Fruit fly (Drosophila melanogaster): Measurements from ENCODE around the gene croc.
A peak's percentile ranks its signal among the peaks of the same experiment; 100 is the strongest.

croc gene

DNA sequence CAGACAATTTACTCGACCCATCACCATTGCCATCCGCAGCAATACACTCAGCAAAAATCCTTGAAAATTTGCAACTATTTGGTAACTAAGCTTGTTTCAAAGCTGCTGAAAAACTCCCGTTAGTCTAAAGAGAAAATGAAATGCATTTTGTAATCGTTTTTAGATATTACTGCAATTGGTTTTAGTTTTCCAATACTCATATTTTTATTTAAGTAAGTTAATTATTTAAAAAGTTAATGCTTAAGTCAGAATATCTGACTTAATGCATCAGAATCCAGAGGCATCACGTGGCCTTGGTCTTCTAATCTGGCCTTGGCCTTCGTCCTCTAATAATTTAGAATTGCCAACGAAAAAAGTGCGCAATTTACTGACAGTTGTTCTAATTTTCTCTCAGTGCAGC is 13.4 kb downstream of the croc start (continued):
- TF ChIP-seq dmrt11E (tag; optimal IDR thresholded peaks at IDR 0.05) (peak; percentile 70), CG34422 (GFP tag; IDR thresholded peaks at IDR 0.05) (no peak), dysf (GFP tag; IDR thresholded peaks at IDR 0.05) (no peak), Ptx1 (GFP tag; IDR thresholded peaks at IDR 0.05) (no peak), CG12659 (GFP tag; optimal IDR thresholded peaks at IDR 0.05) (no peak), CG33557 (GFP tag; optimal IDR thresholded peaks at IDR 0.05) (peak; percentile 10), CG7556 (GFP tag; optimal IDR thresholded peaks at IDR 0.05) (peak; percentile 51), Lim3 (GFP tag; IDR thresholded peaks at IDR 0.05) (no peak), CG4424 (GFP tag; optimal IDR thresholded peaks at IDR 0.05) (peak; percentile 20), NfI (GFP tag; optimal IDR thresholded peaks at IDR 0.05) (no peak), Atf3 (GFP tag; optimal IDR thresholded peaks at IDR 0.05) (no peak), CG30020 (tag; optimal IDR thresholded peaks at IDR 0.05) (no peak), phol (tag; optimal IDR thresholded peaks at IDR 0.05) (peak; percentile 58), amos (GFP tag; IDR thresholded peaks at IDR 0.05; ENCODE audit: partially characterized antibody) (no peak), CG17568 (GFP tag; optimal IDR thresholded peaks at IDR 0.05) (no peak), CG8359 (GFP tag; optimal IDR thresholded peaks at IDR 0.05; ENCODE audit: borderline replicate concordance) (no peak), Dll (GFP tag; IDR thresholded peaks at IDR 0.05; ENCODE audit: partially characterized antibody) (no peak), ssp (GFP tag; IDR thresholded peaks at IDR 0.05) (no peak), CG11696 (GFP tag; IDR thresholded peaks at IDR 0.05) (no peak), gce (GFP tag; IDR thresholded peaks at IDR 0.05) (no peak), Dad (GFP tag; optimal IDR thresholded peaks at IDR 0.05) (no peak), CG2678 (tag; optimal IDR thresholded peaks at IDR 0.05) (peak; percentile 24), NFAT (GFP tag; IDR thresholded peaks at IDR 0.05) (no peak), CG6654 (GFP tag; optimal IDR thresholded peaks at IDR 0.05) (no peak), Stat92E (GFP tag; optimal IDR thresholded peaks at IDR 0.05) (no peak), Hr78 (GFP tag; optimal IDR thresholded peaks at IDR 0.05) (peak in 1 of 2 experiments; percentile 35), CG2889 (GFP tag; IDR thresholded peaks at IDR 0.05) (no peak), CG12391 (tag; optimal IDR thresholded peaks at IDR 0.05) (peak; percentile 24), ATbp (GFP tag; optimal IDR thresholded peaks at IDR 0.05) (no peak), Fer2 (tag; optimal IDR thresholded peaks at IDR 0.05) (no peak), croc (GFP tag; conservative IDR thresholded peaks at IDR 0.05) (peak; percentile 17; the same call in 1 of the 3 replicates), slbo (GFP tag; IDR thresholded peaks at IDR 0.05) (no peak), CG2199 (GFP tag; IDR thresholded peaks at IDR 0.05) (no peak), caup (GFP tag; optimal IDR thresholded peaks at IDR 0.05; ENCODE audit: severe bottlenecking) (no peak), Bteb2 (GFP tag; optimal IDR thresholded peaks at IDR 0.05) (no peak), Optix (GFP tag; IDR thresholded peaks at IDR 0.05) (no peak), mam (GFP tag; optimal IDR thresholded peaks at IDR 0.05) (no peak), usp (GFP tag; optimal IDR thresholded peaks at IDR 0.05) (no peak), HLH4C (GFP tag; IDR thresholded peaks at IDR 0.05; ENCODE audit: partially characterized antibody) (no peak), Gug (GFP tag; IDR thresholded peaks at IDR 0.05) (no peak), CG18262 (tag; optimal IDR thresholded peaks at IDR 0.05) (peak; percentile 73), CG12769 (tag; optimal IDR thresholded peaks at IDR 0.05) (no peak), pan (optimal IDR thresholded peaks at IDR 0.05) (no peak), pan (GFP tag; optimal IDR thresholded peaks at IDR 0.05 in 1 of 2, IDR thresholded peaks at IDR 0.05 in 1 of 2) (no peak), pita (GFP tag; optimal IDR thresholded peaks at IDR 0.05) (no peak), CG7987 (GFP tag; optimal IDR thresholded peaks at IDR 0.05) (no peak), CG7963 (GFP tag; IDR thresholded peaks at IDR 0.05; ENCODE audit: partially characterized antibody) (no peak), CG10959 (GFP tag; IDR thresholded peaks at IDR 0.05) (0 out of 2 replicates have a peak, but pooled peaks have one; percentile 9), CG10565 (GFP tag; optimal IDR thresholded peaks at IDR 0.05) (no peak), nau (GFP tag; optimal IDR thresholded peaks at IDR 0.05) (no peak), ro (GFP tag; IDR thresholded peaks at IDR 0.05) (no peak)
